Worm (Caenorhabditis elegans) whole organism, young adult: ENCODE data around the gene efn-2.

Source experiments
- B0336.3 ChIP-seq: fragments of 200-800 bp; sonication (Bioruptor generic); IDR thresholded peaks from 2 replicates; pipeline ENCODE4 v1.3.6; 2022; ENCODE audit warnings: missing genetic modification characterization, missing compliant biosample characterization
- D2030.7 ChIP-seq: fragments of 200-800 bp; sonication (Bioruptor generic); IDR thresholded peaks from 2 replicates; pipeline ENCODE4 v1.3.6; 2022; ENCODE audit warnings: missing genetic modification reagents, missing genetic modification characterization, missing compliant biosample characterization
- F10E7.11 ChIP-seq: sonication (generic microtip); optimal IDR thresholded peaks from 2 replicates; lab custom pipeline; 2017; ENCODE audit warnings: mild to moderate bottlenecking, missing genetic modification characterization, moderate library complexity, missing compliant biosample characterization
- F33H1.4 ChIP-seq: fragments of 200-800 bp; sonication (Bioruptor generic); IDR thresholded peaks from 2 replicates; pipeline ENCODE4 v1.3.6; 2022; ENCODE audit warnings: missing genetic modification reagents, missing genetic modification characterization, missing compliant biosample characterization
- F49E8.2 ChIP-seq: sonication (generic microtip); optimal IDR thresholded peaks from 3 replicates; lab custom pipeline; 2017; ENCODE audit warnings: missing genetic modification characterization, mild to moderate bottlenecking, missing compliant biosample characterization, antibody characterized with exemption, moderate library complexity; ENCODE audit not compliant: insufficient read depth
- F57A8.1 ChIP-seq: fragments of 200-800 bp; sonication (Bioruptor generic); optimal IDR thresholded peaks from 2 replicates; lab custom pipeline; 2018; ENCODE audit warnings: mild to moderate bottlenecking, missing genetic modification characterization, moderate library complexity, missing compliant biosample characterization
- F57C9.4 ChIP-seq: sonication (generic microtip); optimal IDR thresholded peaks from 2 replicates; lab custom pipeline; 2017; ENCODE audit warnings: mild to moderate bottlenecking, missing genetic modification characterization, missing compliant biosample characterization
- T26A5.8 ChIP-seq: sonication (generic microtip); optimal IDR thresholded peaks from 2 replicates; lab custom pipeline; 2016; ENCODE audit warnings: missing genetic modification characterization, missing compliant biosample characterization
- Y79H2A.3 ChIP-seq: fragments of 200-800 bp; sonication (Bioruptor generic); conservative IDR thresholded peaks from 2 replicates; pipeline ENCODE4 v1.3.6; 2022; ENCODE audit warnings: missing genetic modification reagents, missing genetic modification characterization, missing compliant biosample characterization
- ZK185.1 ChIP-seq: sonication (generic microtip); optimal IDR thresholded peaks from 2 replicates; lab custom pipeline; 2016; ENCODE audit warnings: mild to moderate bottlenecking, missing genetic modification characterization, missing compliant biosample characterization; ENCODE audit not compliant: poor library complexity, severe bottlenecking
- ama-1 ChIP-seq, 3 experiments: fragments of 150-350 bp in 1 of 3; sonication (generic microtip) in 2 of 3; optimal IDR thresholded peaks; 2 replicates each; lab custom pipeline; 2014 to 2018; ENCODE audit warnings: missing biosample characterization in 2 of 3, missing genetic modification characterization in 2 of 3, missing genetic modification reagents in 2 of 3
- aptf-2 ChIP-seq: fragments of 200-800 bp; sonication (Bioruptor generic); conservative IDR thresholded peaks from 2 replicates; pipeline ENCODE4 v1.3.6; 2022; ENCODE audit warnings: missing genetic modification reagents, missing genetic modification characterization, missing compliant biosample characterization
- attf-3 ChIP-seq: fragments of 200-800 bp; sonication (Bioruptor generic); conservative IDR thresholded peaks from 2 replicates; pipeline ENCODE4 v1.3.6; 2022; ENCODE audit warnings: missing genetic modification reagents, missing genetic modification characterization, missing compliant biosample characterization
- attf-6 ChIP-seq: fragments of 200-800 bp; sonication (Bioruptor generic); IDR thresholded peaks from 2 replicates; pipeline ENCODE4 v1.3.6; 2022; ENCODE audit warnings: missing genetic modification reagents, missing genetic modification characterization, missing compliant biosample characterization
- bed-2 ChIP-seq: fragments of 200-800 bp; sonication (Bioruptor generic); IDR thresholded peaks from 2 replicates; pipeline ENCODE4 v1.3.6; 2022; ENCODE audit warnings: missing genetic modification reagents, missing genetic modification characterization, missing compliant biosample characterization
- ceh-79 ChIP-seq: sonication (generic microtip); optimal IDR thresholded peaks from 2 replicates; lab custom pipeline; 2017; ENCODE audit warnings: mild to moderate bottlenecking, missing genetic modification characterization, missing compliant biosample characterization
- die-1 ChIP-seq: sonication (generic microtip); optimal IDR thresholded peaks from 2 replicates; lab custom pipeline; 2016; ENCODE audit warnings: missing genotype, mild to moderate bottlenecking, missing genetic modification characterization, missing compliant biosample characterization
- dox-1 ChIP-seq: fragments of 200-800 bp; sonication (Bioruptor generic); IDR thresholded peaks from 2 replicates; pipeline ENCODE4 v1.3.6; 2022; ENCODE audit warnings: missing genetic modification reagents, missing genetic modification characterization, missing compliant biosample characterization
- dpl-1 ChIP-seq: fragments of 150-350 bp; optimal IDR thresholded peaks from 2 replicates; lab custom pipeline; 2014; ENCODE audit warnings: missing biosample characterization, missing genetic modification reagents, missing genetic modification characterization
- efl-1 ChIP-seq: fragments of 150-350 bp; optimal IDR thresholded peaks from 2 replicates; lab custom pipeline; 2014; ENCODE audit warnings: missing biosample characterization, missing genetic modification reagents, missing genetic modification characterization
- egl-44 ChIP-seq: fragments of 200-800 bp; sonication (Bioruptor generic); IDR thresholded peaks from 2 replicates; pipeline ENCODE4 v1.3.6; 2022; ENCODE audit warnings: missing genetic modification reagents, missing genetic modification characterization, missing compliant biosample characterization
- egrh-3 ChIP-seq: fragments of 200-800 bp; sonication (Bioruptor generic); IDR thresholded peaks from 2 replicates; pipeline ENCODE4 v1.3.6; 2022; ENCODE audit warnings: missing genetic modification reagents, missing genetic modification characterization, missing compliant biosample characterization
- hmg-1.2 ChIP-seq: fragments of 200-800 bp; sonication (Bioruptor generic); IDR thresholded peaks from 2 replicates; pipeline ENCODE4 v1.3.6; 2022; ENCODE audit warnings: missing genetic modification reagents, missing genetic modification characterization, missing compliant biosample characterization
- hmg-20 ChIP-seq: fragments of 200-800 bp; sonication (Bioruptor generic); IDR thresholded peaks from 2 replicates; pipeline ENCODE4 v1.3.6; 2022; ENCODE audit warnings: missing genetic modification reagents, missing genetic modification characterization, missing compliant biosample characterization
- hsf-1 ChIP-seq: fragments of 200-800 bp; sonication (Bioruptor generic); IDR thresholded peaks from 2 replicates; pipeline ENCODE4 v1.3.6; 2022; ENCODE audit warnings: missing genetic modification reagents, missing genetic modification characterization, missing compliant biosample characterization
- lag-1 ChIP-seq: fragments of 200-800 bp; sonication (Bioruptor generic); IDR thresholded peaks from 2 replicates; pipeline ENCODE4 v1.3.6; 2022; ENCODE audit warnings: missing genetic modification reagents, missing genetic modification characterization, missing compliant biosample characterization
- let-607 ChIP-seq, 2 experiments: fragments of 200-800 bp in 1 of 2; sonication (Bioruptor generic) in 1 of 2; sonication (generic microtip) in 1 of 2; optimal IDR thresholded peaks; 2 replicates each; lab custom pipeline; 2016 to 2018; ENCODE audit warnings: mild to moderate bottlenecking in 2 of 2, missing compliant biosample characterization in 2 of 2, missing genetic modification characterization in 2 of 2, moderate library complexity in 2 of 2, missing genotype in 1 of 2
- lin-40 ChIP-seq: sonication (generic microtip); optimal IDR thresholded peaks from 2 replicates; lab custom pipeline; 2016; ENCODE audit warnings: missing genetic modification characterization, mild to moderate bottlenecking, missing compliant biosample characterization, missing genotype, missing genetic modification reagents
- lir-1 ChIP-seq: fragments of 200-800 bp; sonication (Bioruptor generic); conservative IDR thresholded peaks from 2 replicates; pipeline ENCODE4 v1.3.6; 2022; ENCODE audit warnings: missing genetic modification reagents, missing genetic modification characterization, missing compliant biosample characterization
- lsl-1 ChIP-seq: fragments of 200-800 bp; sonication (Bioruptor generic); optimal IDR thresholded peaks from 2 replicates; lab custom pipeline; 2018; ENCODE audit warnings: mild to moderate bottlenecking, missing genetic modification characterization, moderate library complexity, missing compliant biosample characterization
- lsy-27 ChIP-seq: sonication (generic microtip); optimal IDR thresholded peaks from 2 replicates; lab custom pipeline; 2017; ENCODE audit warnings: missing genetic modification characterization, mild to moderate bottlenecking, missing compliant biosample characterization, antibody characterized with exemption, missing genotype, borderline replicate concordance; ENCODE audit not compliant: insufficient read depth
- madf-10 ChIP-seq: sonication (generic microtip); optimal IDR thresholded peaks from 2 replicates; lab custom pipeline; 2016; ENCODE audit warnings: mild to moderate bottlenecking, missing genetic modification characterization, missing compliant biosample characterization
- nhr-80 ChIP-seq: sonication (generic microtip); optimal IDR thresholded peaks from 2 replicates; lab custom pipeline; 2016; ENCODE audit warnings: missing genetic modification characterization, missing compliant biosample characterization
- pbrm-1 ChIP-seq: fragments of 200-800 bp; sonication (Bioruptor generic); IDR thresholded peaks from 2 replicates; pipeline ENCODE4 v1.3.6; 2022; ENCODE audit warnings: missing genetic modification reagents, missing genetic modification characterization, missing compliant biosample characterization
- pha-4 ChIP-seq: fragments of 150-350 bp; sonication (generic microtip); optimal IDR thresholded peaks from 2 replicates; lab custom pipeline; 2014; ENCODE audit warnings: missing biosample characterization, missing genetic modification reagents, missing genetic modification characterization
- repo-1 ChIP-seq: sonication (generic microtip); optimal IDR thresholded peaks from 2 replicates; lab custom pipeline; 2017; ENCODE audit warnings: mild to moderate bottlenecking, missing genetic modification characterization, missing compliant biosample characterization
- rpc-1 ChIP-seq, 2 experiments: fragments of 150-350 bp in 1 of 2; sonication (generic microtip) in 1 of 2; optimal IDR thresholded peaks; 2 replicates each; lab custom pipeline; 2014 to 2018; ENCODE audit warnings: missing biosample characterization in 1 of 2, missing genetic modification characterization in 1 of 2, missing genetic modification reagents in 1 of 2, missing genotype in 1 of 2
- sdz-38 ChIP-seq: sonication (generic microtip); optimal IDR thresholded peaks from 2 replicates; lab custom pipeline; 2016; ENCODE audit warnings: missing genotype, missing genetic modification characterization, missing compliant biosample characterization
- sea-2 ChIP-seq: fragments of 200-800 bp; sonication (Bioruptor generic); IDR thresholded peaks from 2 replicates; pipeline ENCODE4 v1.3.6; 2022; ENCODE audit warnings: missing genetic modification characterization, missing compliant biosample characterization
- snpc-3.4 ChIP-seq: sonication (generic microtip); optimal IDR thresholded peaks from 2 replicates; lab custom pipeline; 2017; ENCODE audit warnings: missing genetic modification characterization, mild to moderate bottlenecking, missing compliant biosample characterization, antibody characterized with exemption, moderate library complexity, missing genotype, missing genetic modification reagents
- unc-130 ChIP-seq: sonication (generic microtip); optimal IDR thresholded peaks from 2 replicates; lab custom pipeline; 2016; ENCODE audit warnings: missing genetic modification reagents, missing genetic modification characterization, missing compliant biosample characterization
- zfh-2 ChIP-seq: fragments of 200-800 bp; sonication (Bioruptor generic); conservative IDR thresholded peaks from 2 replicates; pipeline ENCODE4 v1.3.6; 2022; ENCODE audit warnings: missing genetic modification reagents, missing genetic modification characterization, missing compliant biosample characterization

Gene efn-2

ce11 chrIV:10554947-10555346, 21.2 kb upstream of the efn-2 start, which contains the start of gene zim-2:
Gene zim-2 (plus strand): TSS chrIV:10555247.
- no peak for TF ChIP-seq sea-2 (GFP tag; lab: Robert Waterston, UW)
- no peak for TF ChIP-seq lir-1 (GFP tag; lab: Robert Waterston, UW)
- no peak for TF ChIP-seq dox-1 (GFP tag; lab: Robert Waterston, UW)
- TF ChIP-seq repo-1, result no peak

ce11 chrIV:10558415-10558814, 17.7 kb upstream of the efn-2 start, which contains the start of gene zim-3:
Gene zim-3 (plus strand): TSS chrIV:10558715.
- peak; percentile 23; the same call in 1 of the 2 replicates for TF ChIP-seq F33H1.4
- TF ChIP-seq nhr-80 (tag; lab: Kevin White, UChicago), result no peak
- peak; percentile 60 for TF ChIP-seq lsl-1 (GFP tag; lab: Kevin White, UChicago)
- TF ChIP-seq hsf-1 (GFP tag; lab: Robert Waterston, UW), result 0 out of 2 replicates have a peak, but pooled peaks have one; percentile 9
- no peak for TF ChIP-seq lag-1 (GFP tag; lab: Robert Waterston, UW)

ce11 chrIV:10561605-10562004, 14.5 kb upstream of the efn-2 start, which contains the start of gene him-8:
Gene him-8 (plus strand): TSS chrIV:10561905.
- TF ChIP-seq pha-4 (tag; lab: Kevin White, UChicago) (no peak), aptf-2 (no peak), hsf-1 (GFP tag; lab: Robert Waterston, UW) (no peak), dpl-1 (no peak), D2030.7 (GFP tag; lab: Robert Waterston, UW) (no peak)

- TF ChIP-seq T26A5.8 (no peak), hmg-20 (GFP tag; lab: Robert Waterston, UW) (no peak), lsy-27 (no peak), ama-1 (optimal IDR thresholded peaks at IDR 0.05; lab: Kevin White, UChicago) (no peak), ama-1 (GFP tag; optimal IDR thresholded peaks at IDR 0.05; lab: Kevin White, UChicago) (no peak), F49E8.2 (tag; lab: Kevin White, UChicago) (no peak), Y79H2A.3 (GFP tag; lab: Robert Waterston, UW) (no peak), B0336.3 (GFP tag; lab: Robert Waterston, UW) (no peak), attf-6 (GFP tag; lab: Robert Waterston, UW) (no peak), F57C9.4 (tag; lab: Kevin White, UChicago) (no peak), lin-40 (tag; lab: Kevin White, UChicago) (no peak), snpc-3.4 (no peak), bed-2 (GFP tag; lab: Robert Waterston, UW) (no peak), ZK185.1 (tag; lab: Kevin White, UChicago) (no peak), rpc-1 (optimal IDR thresholded peaks at IDR 0.05; lab: Kevin White, UChicago) (no peak), rpc-1 (tag; optimal IDR thresholded peaks at IDR 0.05; lab: Kevin White, UChicago) (no peak), sdz-38 (no peak), madf-10 (tag; lab: Kevin White, UChicago) (no peak), attf-3 (GFP tag; lab: Robert Waterston, UW) (no peak), efl-1 (no peak), pbrm-1 (GFP tag; lab: Robert Waterston, UW) (no peak)
Measured at ce11 chrIV:10564613-10565012, 11.5 kb upstream of the efn-2 start.

- TF ChIP-seq unc-130 (GFP tag; lab: Kevin White, UChicago), result no peak
- TF ChIP-seq snpc-3.4, result no peak
- TF ChIP-seq ceh-79 (tag; lab: Kevin White, UChicago), result no peak
- TF ChIP-seq let-607 (tag; optimal IDR thresholded peaks at IDR 0.05; lab: Kevin White, UChicago), result no peak
- no peak for TF ChIP-seq egl-44
- no peak for TF ChIP-seq pbrm-1 (GFP tag; lab: Robert Waterston, UW)
- TF ChIP-seq F10E7.11, result no peak
- TF ChIP-seq lsl-1 (GFP tag; lab: Kevin White, UChicago), result no peak
- no peak for TF ChIP-seq die-1 (tag; lab: Kevin White, UChicago)
- no peak for TF ChIP-seq hmg-1.2
- TF ChIP-seq T26A5.8, result no peak
- no peak for TF ChIP-seq egrh-3 (GFP tag; lab: Robert Waterston, UW)
- no peak for TF ChIP-seq zfh-2 (GFP tag; lab: Robert Waterston, UW)
- no peak for TF ChIP-seq F57A8.1
- TF ChIP-seq F49E8.2 (tag; lab: Kevin White, UChicago), result no peak
Measured at ce11 chrIV:10565282-10565681, 10.9 kb upstream of the efn-2 start.
